Fruit fly (Drosophila melanogaster): ENCODE results near the gene Gapdh2.
A peak's percentile ranks its signal among the peaks of the same experiment; 100 is the strongest.

Gene Gapdh2

DNA sequence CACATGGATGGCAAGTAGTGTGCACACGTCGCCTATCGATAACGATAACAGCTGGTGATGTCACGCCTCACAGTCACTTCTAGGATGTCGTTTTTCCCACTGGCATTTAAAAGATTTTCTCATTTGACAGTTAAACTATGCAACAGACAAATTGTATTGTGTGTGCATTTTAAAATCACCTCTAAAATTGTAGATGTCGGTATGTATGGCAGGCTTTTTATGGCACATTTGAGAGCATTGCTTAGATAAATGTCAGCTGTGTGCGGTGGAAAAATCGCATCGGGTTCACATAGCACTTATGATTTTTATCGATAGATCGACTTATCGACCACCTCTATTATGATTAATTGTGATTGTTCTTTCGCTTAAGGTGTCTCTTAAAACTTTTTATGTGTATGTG, 23.8 kb upstream of the Gapdh2 start, which contains the start of the genes ArgRS and CG8578 (continued):
- no peak for TF ChIP-seq CG2875 (GFP tag; optimal IDR thresholded peaks at IDR 0.05)
- TF ChIP-seq Abd-B (GFP tag; optimal IDR thresholded peaks at IDR 0.05) = no peak
- no peak; the same call in 1 of the 2 replicates for TF ChIP-seq CG32532 (GFP tag; IDR thresholded peaks at IDR 0.05)
- TF ChIP-seq Med (GFP tag) = peak; percentile 97
- TF ChIP-seq caup (GFP tag; optimal IDR thresholded peaks at IDR 0.05; ENCODE audit: severe bottlenecking) = no peak
- TF ChIP-seq Dek (tag; optimal IDR thresholded peaks at IDR 0.05) = no peak
- TF ChIP-seq CG3163 (GFP tag; optimal IDR thresholded peaks at IDR 0.05) = peak; percentile 40
- peak; percentile 23 for TF ChIP-seq nerfin-1 (tag; optimal IDR thresholded peaks at IDR 0.05)
- no peak for TF ChIP-seq Tbp (GFP tag; optimal IDR thresholded peaks at IDR 0.05)
- peak; percentile 83; the same call in 1 of the 2 replicates for TF ChIP-seq CG6689 (GFP tag; IDR thresholded peaks at IDR 0.05)
- peak; percentile 96 for TF ChIP-seq CG30020 (tag; optimal IDR thresholded peaks at IDR 0.05)
- no peak for TF ChIP-seq CG6654 (GFP tag; optimal IDR thresholded peaks at IDR 0.05)
- no peak for TF ChIP-seq tap (tag; optimal IDR thresholded peaks at IDR 0.05)
- TF ChIP-seq lilli (GFP tag; optimal IDR thresholded peaks at IDR 0.05) = peak; percentile 87
- no peak for TF ChIP-seq Rx (GFP tag; IDR thresholded peaks at IDR 0.05)
- TF ChIP-seq Xrp1 (GFP tag; IDR thresholded peaks at IDR 0.05) = peak; percentile 51; the same call in 1 of the 2 replicates
- TF ChIP-seq CHES-1-like (GFP tag; optimal IDR thresholded peaks at IDR 0.05) = peak; percentile 52
- TF ChIP-seq CG14441 (GFP tag; IDR thresholded peaks at IDR 0.05) = peak; percentile 71
- TF ChIP-seq bowl (GFP tag; IDR thresholded peaks at IDR 0.05) = no peak
- TF ChIP-seq nau (GFP tag; optimal IDR thresholded peaks at IDR 0.05) = no peak
- no peak for TF ChIP-seq CG31388 (GFP tag; optimal IDR thresholded peaks at IDR 0.05)
- TF ChIP-seq chn (GFP tag; optimal IDR thresholded peaks at IDR 0.05) = peak; percentile 56
- TF ChIP-seq Nf-YC (tag; optimal IDR thresholded peaks at IDR 0.05) = peak; percentile 63
- peak; percentile 52 for TF ChIP-seq Xbp1 (GFP tag; optimal IDR thresholded peaks at IDR 0.05)
- TF ChIP-seq CG12391 (tag; optimal IDR thresholded peaks at IDR 0.05) = peak; percentile 32
- TF ChIP-seq sima (GFP tag; optimal IDR thresholded peaks at IDR 0.05) = peak; percentile 29
- TF ChIP-seq ac (GFP tag; optimal IDR thresholded peaks at IDR 0.05) = no peak
- no peak for TF ChIP-seq cwo (GFP tag; optimal IDR thresholded peaks at IDR 0.05)
- TF ChIP-seq pum (GFP tag; optimal IDR thresholded peaks at IDR 0.05) = peak; percentile 89
- TF ChIP-seq D19A (tag; optimal IDR thresholded peaks at IDR 0.05) = no peak
- no peak for TF ChIP-seq CG18599 (GFP tag; optimal IDR thresholded peaks at IDR 0.05)
- no peak; the same call in none of the 3 replicates for TF ChIP-seq CG34224 (GFP tag; IDR thresholded peaks at IDR 0.05; ENCODE audit: partially characterized antibody)
- TF ChIP-seq usp (GFP tag; optimal IDR thresholded peaks at IDR 0.05) = no peak
- TF ChIP-seq kah (GFP tag; optimal IDR thresholded peaks at IDR 0.05) = no peak
- TF ChIP-seq Elba2 (GFP tag; optimal IDR thresholded peaks at IDR 0.05) = no peak
- TF ChIP-seq Atf6 (GFP tag; IDR thresholded peaks at IDR 0.05) = no peak
- TF ChIP-seq Deaf1 (tag; optimal IDR thresholded peaks at IDR 0.05) = no peak
- TF ChIP-seq salm (tag; optimal IDR thresholded peaks at IDR 0.05) = no peak
- TF ChIP-seq BtbVII (GFP tag; optimal IDR thresholded peaks at IDR 0.05) = no peak
- TF ChIP-seq tx (GFP tag; optimal IDR thresholded peaks at IDR 0.05) = peak; percentile 19
- TF ChIP-seq Hey (tag; optimal IDR thresholded peaks at IDR 0.05) = no peak
- TF ChIP-seq pho (GFP tag; optimal IDR thresholded peaks at IDR 0.05) = no peak
- TF ChIP-seq CG10321 (GFP tag; IDR thresholded peaks at IDR 0.05) = no peak
- peak; percentile 54 for TF ChIP-seq CoRest (tag; optimal IDR thresholded peaks at IDR 0.05)
- no peak for TF ChIP-seq Hand (GFP tag; optimal IDR thresholded peaks at IDR 0.05)
- peak; percentile 82 for TF ChIP-seq Gug (GFP tag; IDR thresholded peaks at IDR 0.05)
- TF ChIP-seq CG13287 (GFP tag; IDR thresholded peaks at IDR 0.05; ENCODE audit: partially characterized antibody) = peak; percentile 85
- TF ChIP-seq CG11085 (GFP tag; IDR thresholded peaks at IDR 0.05) = no peak
- no peak for TF ChIP-seq CG5245 (GFP tag; optimal IDR thresholded peaks at IDR 0.05)
- peak; percentile 88 for TF ChIP-seq slp2 (GFP tag; optimal IDR thresholded peaks at IDR 0.05)
- no peak for TF ChIP-seq Bdp1 (GFP tag; optimal IDR thresholded peaks at IDR 0.05)
- no peak for TF ChIP-seq C15 (GFP tag; IDR thresholded peaks at IDR 0.05)
